Worm (Caenorhabditis elegans) whole organism, L1 larva: ENCODE measurements around the gene Y102A5C.2.

Experiments
- C04F5.9 ChIP-seq: sonication (generic microtip); optimal IDR thresholded peaks from 2 replicates; lab custom pipeline; 2016; ENCODE audit warnings: missing genetic modification characterization, missing compliant biosample characterization
- C16A3.4 ChIP-seq: fragments of 150-350 bp; optimal IDR thresholded peaks from 2 replicates; lab custom pipeline; 2014; ENCODE audit warnings: missing biosample characterization, missing genetic modification characterization
- C34B4.2 ChIP-seq: sonication (generic microtip); optimal IDR thresholded peaks from 2 replicates; lab custom pipeline; 2017; ENCODE audit warnings: mild to moderate bottlenecking, missing genetic modification characterization, missing compliant biosample characterization
- Y116A8C.19 ChIP-seq: sonication (generic microtip); optimal IDR thresholded peaks from 2 replicates; lab custom pipeline; 2016; ENCODE audit warnings: missing compliant biosample characterization, missing genetic modification characterization, borderline replicate concordance
- aha-1 ChIP-seq: fragments of 150-350 bp; optimal IDR thresholded peaks from 2 replicates; lab custom pipeline; 2014; ENCODE audit warnings: missing biosample characterization, missing genetic modification characterization
- alr-1 ChIP-seq: fragments of 200-800 bp; sonication (Bioruptor generic); optimal IDR thresholded peaks from 2 replicates; lab custom pipeline; 2018; ENCODE audit warnings: borderline replicate concordance, mild to moderate bottlenecking, missing genetic modification characterization, missing compliant biosample characterization
- aly-2 ChIP-seq: fragments of 150-350 bp; optimal IDR thresholded peaks from 2 replicates; lab custom pipeline; 2014; ENCODE audit warnings: missing biosample characterization, missing genetic modification characterization
- ceh-63 ChIP-seq: fragments of 200-800 bp; sonication (Bioruptor generic); optimal IDR thresholded peaks from 2 replicates; lab custom pipeline; 2018; ENCODE audit warnings: mild to moderate bottlenecking, missing genetic modification characterization, missing compliant biosample characterization
- dpl-1 ChIP-seq, 3 experiments: fragments of 150-350 bp in 2 of 3; sonication (generic microtip) in 1 of 3; optimal IDR thresholded peaks; 2 replicates each; lab custom pipeline; 2014 to 2017; ENCODE audit warnings: missing biosample characterization in 3 of 3, missing genetic modification characterization in 3 of 3, missing genetic modification reagents in 3 of 3
- dsc-1 ChIP-seq: sonication (generic microtip); optimal IDR thresholded peaks from 2 replicates; lab custom pipeline; 2016; ENCODE audit warnings: mild to moderate bottlenecking, missing genetic modification characterization, missing compliant biosample characterization
- efl-1 ChIP-seq, 4 experiments: fragments of 150-350 bp; optimal IDR thresholded peaks in 3 of 4; peaks in 1 of 4; 1 replicate in 1 of 4; 2 replicates in 3 of 4; lab custom pipeline; 2014; ENCODE audit warnings: missing biosample characterization in 2 of 4, missing genetic modification characterization in 2 of 4, missing genetic modification reagents in 2 of 4
- egl-13 ChIP-seq: sonication (generic microtip); optimal IDR thresholded peaks from 2 replicates; lab custom pipeline; 2016; ENCODE audit warnings: missing genotype, missing genetic modification reagents, missing genetic modification characterization, missing compliant biosample characterization
- fkh-4 ChIP-seq: sonication (generic microtip); optimal IDR thresholded peaks from 2 replicates; lab custom pipeline; 2016; ENCODE audit warnings: missing compliant biosample characterization, missing genetic modification characterization, borderline replicate concordance
- grh-1 ChIP-seq: fragments of 200-800 bp; sonication (Bioruptor generic); IDR thresholded peaks from 2 replicates; pipeline ENCODE4 v1.3.6; 2022; ENCODE audit warnings: missing genetic modification reagents, missing genetic modification characterization, missing compliant biosample characterization
- hlh-4 ChIP-seq: sonication (generic microtip); optimal IDR thresholded peaks from 2 replicates; lab custom pipeline; 2016; ENCODE audit warnings: mild to moderate bottlenecking, missing genetic modification characterization, missing compliant biosample characterization
- irx-1 ChIP-seq: sonication (generic microtip); optimal IDR thresholded peaks from 2 replicates; lab custom pipeline; 2016; ENCODE audit warnings: missing genetic modification characterization, missing compliant biosample characterization
- jun-1 ChIP-seq: fragments of 150-350 bp; optimal IDR thresholded peaks from 2 replicates; lab custom pipeline; 2014; ENCODE audit warnings: missing biosample characterization, missing genetic modification reagents, missing genetic modification characterization
- mab-9 ChIP-seq: fragments of 200-800 bp; sonication (Bioruptor generic); IDR thresholded peaks from 2 replicates; pipeline ENCODE4 v1.3.6; 2022; ENCODE audit warnings: missing genetic modification reagents, missing genetic modification characterization, missing compliant biosample characterization
- mdl-1 ChIP-seq, 2 experiments: fragments of 150-350 bp; optimal IDR thresholded peaks; 2 replicates each; lab custom pipeline; 2014 to 2017; ENCODE audit warnings: missing biosample characterization in 2 of 2, missing genetic modification characterization in 2 of 2, inconsistent platforms in 1 of 2
- mef-2 ChIP-seq: fragments of 150-350 bp; optimal IDR thresholded peaks from 2 replicates; lab custom pipeline; 2014; ENCODE audit warnings: missing biosample characterization, missing genetic modification characterization
- nhr-11 ChIP-seq: fragments of 150-350 bp; optimal IDR thresholded peaks from 2 replicates; lab custom pipeline; 2014; ENCODE audit warnings: missing biosample characterization, missing genetic modification characterization
- nhr-12 ChIP-seq: sonication (generic microtip); optimal IDR thresholded peaks from 2 replicates; lab custom pipeline; 2017; ENCODE audit warnings: missing biosample characterization, missing genetic modification characterization
- nhr-237 ChIP-seq: fragments of 150-350 bp; optimal IDR thresholded peaks from 2 replicates; lab custom pipeline; 2014; ENCODE audit warnings: missing biosample characterization, missing genetic modification characterization
- nhr-28 ChIP-seq: fragments of 150-350 bp; optimal IDR thresholded peaks from 2 replicates; lab custom pipeline; 2014; ENCODE audit warnings: missing biosample characterization, missing genetic modification characterization
- nhr-47 ChIP-seq: sonication (generic microtip); optimal IDR thresholded peaks from 2 replicates; lab custom pipeline; 2016; ENCODE audit warnings: mild to moderate bottlenecking, missing genetic modification characterization, moderate library complexity, missing compliant biosample characterization
- nhr-76 ChIP-seq: sonication (generic microtip); optimal IDR thresholded peaks from 2 replicates; lab custom pipeline; 2017; ENCODE audit warnings: missing biosample characterization, missing genetic modification characterization
- nhr-77 ChIP-seq: fragments of 150-350 bp; optimal IDR thresholded peaks from 2 replicates; lab custom pipeline; 2014; ENCODE audit warnings: missing biosample characterization, missing genetic modification characterization
- nhr-85 ChIP-seq: sonication (generic microtip); peaks from one replicate; lab custom pipeline; 2016; ENCODE audit warnings: missing genetic modification characterization, inconsistent platforms, missing compliant biosample characterization
- nhr-90 ChIP-seq: sonication (generic microtip); optimal IDR thresholded peaks from 2 replicates; lab custom pipeline; 2016; ENCODE audit warnings: mild to moderate bottlenecking, missing genetic modification characterization, missing compliant biosample characterization; ENCODE audit not compliant: poor library complexity
- pag-3 ChIP-seq: sonication (generic microtip); optimal IDR thresholded peaks from 2 replicates; lab custom pipeline; 2017; ENCODE audit warnings: missing genetic modification characterization, mild to moderate bottlenecking, missing compliant biosample characterization, antibody characterized with exemption, borderline replicate concordance; ENCODE audit not compliant: insufficient read depth
- pqm-1 ChIP-seq: sonication (generic microtip); optimal IDR thresholded peaks from 3 replicates; lab custom pipeline; 2017; ENCODE audit warnings: missing biosample characterization, missing genetic modification characterization
- rnt-1 ChIP-seq: sonication (generic microtip); optimal IDR thresholded peaks from 2 replicates; lab custom pipeline; 2016; ENCODE audit warnings: mild to moderate bottlenecking, missing genetic modification characterization, moderate library complexity, missing compliant biosample characterization
- sox-4 ChIP-seq: sonication (generic microtip); optimal IDR thresholded peaks from 2 replicates; lab custom pipeline; 2016; ENCODE audit warnings: missing genetic modification characterization, missing compliant biosample characterization
- sup-37 ChIP-seq: fragments of 200-800 bp; sonication (Bioruptor generic); optimal IDR thresholded peaks from 2 replicates; lab custom pipeline; 2018; ENCODE audit warnings: mild to moderate bottlenecking, missing genetic modification characterization, missing compliant biosample characterization
- tbx-2 ChIP-seq: sonication (generic microtip); optimal IDR thresholded peaks from 2 replicates; lab custom pipeline; 2016; ENCODE audit warnings: missing genetic modification characterization, missing compliant biosample characterization
- unc-130 ChIP-seq: fragments of 150-350 bp; optimal IDR thresholded peaks from 2 replicates; lab custom pipeline; 2017; ENCODE audit warnings: missing biosample characterization, missing genetic modification characterization, inconsistent platforms
- unc-62 ChIP-seq: fragments of 150-350 bp; optimal IDR thresholded peaks from 2 replicates; lab custom pipeline; 2014; ENCODE audit warnings: missing biosample characterization, missing genetic modification reagents, missing genetic modification characterization
- unc-86 ChIP-seq: sonication (generic microtip); optimal IDR thresholded peaks from 2 replicates; lab custom pipeline; 2016; ENCODE audit warnings: missing genetic modification characterization, missing compliant biosample characterization
- unc-98 ChIP-seq: fragments of 200-800 bp; sonication (Bioruptor generic); IDR thresholded peaks from 2 replicates; pipeline ENCODE4 v1.3.6; 2022; ENCODE audit warnings: missing genetic modification characterization, missing compliant biosample characterization
- xbp-1 ChIP-seq: sonication (generic microtip); optimal IDR thresholded peaks from 2 replicates; lab custom pipeline; 2016; ENCODE audit warnings: missing genetic modification characterization, missing compliant biosample characterization
- ztf-11 ChIP-seq, 2 experiments: sonication (generic microtip); optimal IDR thresholded peaks; 2 replicates each; lab custom pipeline; 2016 to 2017; ENCODE audit warnings: missing genetic modification characterization in 2 of 2, missing biosample characterization in 1 of 2, missing compliant biosample characterization in 1 of 2

Y102A5C.2 gene

DNA sequence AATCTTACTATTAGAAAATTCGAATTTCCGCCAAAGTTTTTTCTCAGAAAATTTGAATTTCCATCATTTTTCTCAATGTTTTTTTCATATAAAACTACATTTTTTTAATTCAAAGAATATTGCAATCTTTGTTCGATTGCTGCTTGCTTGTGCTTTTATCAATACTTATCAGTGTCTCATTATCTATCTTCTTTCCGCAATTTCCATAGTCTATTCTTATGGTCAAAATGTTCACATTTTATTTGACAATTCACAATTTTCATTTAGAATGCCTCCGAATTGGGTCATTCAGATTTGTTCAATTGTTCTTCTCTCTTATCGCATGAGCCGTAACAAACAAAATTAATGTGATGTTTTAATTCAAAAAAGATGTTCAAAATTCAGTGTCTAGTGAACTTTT is 7.2 kb upstream of the Y102A5C.2 start:
- TF ChIP-seq nhr-237 (no peak), nhr-11 (no peak), sox-4 (tag; lab: Kevin White, UChicago) (no peak), sup-37 (GFP tag; lab: Kevin White, UChicago) (no peak), nhr-85 (tag; lab: Kevin White, UChicago) (no peak), aly-2 (tag; lab: Kevin White, UChicago) (no peak), ztf-11 (tag; optimal IDR thresholded peaks at IDR 0.05; lab: Kevin White, UChicago) (no peak)
- TF ChIP-seq, all 84 proteins: peak for 0

DNA sequence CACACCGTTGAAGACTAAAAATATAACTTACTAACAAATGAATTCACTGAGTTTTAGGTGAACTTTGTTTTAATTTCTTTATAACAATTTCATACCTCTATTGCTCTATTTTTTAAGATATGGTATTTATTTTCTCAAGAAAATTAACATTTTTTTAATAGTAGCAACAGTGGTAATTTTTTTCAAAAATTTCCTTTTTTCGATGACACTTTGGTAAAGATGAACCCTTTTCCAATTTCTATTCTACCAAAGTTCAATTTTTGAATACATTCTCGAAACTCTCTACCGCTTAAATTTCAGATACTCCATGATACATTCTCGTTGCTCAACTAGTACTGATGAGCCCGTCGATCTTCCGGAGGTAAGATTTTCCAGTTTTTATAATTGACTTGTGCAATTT is 6.6 kb upstream of the Y102A5C.2 start, which contains the start of gene nhr-116:
Gene nhr-116, plus strand, starts transcription at position 301 of the 400 bp plus-strand sequence.
- TF ChIP-seq rnt-1 (tag; lab: Kevin White, UChicago) (no peak), grh-1 (GFP tag; lab: Robert Waterston, UW) (no peak), mdl-1 (tag; optimal IDR thresholded peaks at IDR 0.05; lab: Kevin White, UChicago) (no peak), pag-3 (no peak), hlh-4 (no peak), fkh-4 (no peak), C34B4.2 (tag; lab: Kevin White, UChicago) (no peak), nhr-76 (tag; lab: Kevin White, UChicago) (no peak), tbx-2 (tag; lab: Kevin White, UChicago) (no peak), nhr-90 (tag; lab: Kevin White, UChicago) (no peak), ztf-11 (tag; optimal IDR thresholded peaks at IDR 0.05; lab: Kevin White, UChicago) (no peak), nhr-47 (tag; lab: Kevin White, UChicago) (no peak), pqm-1 (tag; lab: Kevin White, UChicago) (no peak), jun-1 (no peak), unc-86 (tag; lab: Kevin White, UChicago) (no peak), Y116A8C.19 (tag; lab: Kevin White, UChicago) (no peak), unc-62 (GFP tag; lab: Kevin White, UChicago) (no peak)

DNA sequence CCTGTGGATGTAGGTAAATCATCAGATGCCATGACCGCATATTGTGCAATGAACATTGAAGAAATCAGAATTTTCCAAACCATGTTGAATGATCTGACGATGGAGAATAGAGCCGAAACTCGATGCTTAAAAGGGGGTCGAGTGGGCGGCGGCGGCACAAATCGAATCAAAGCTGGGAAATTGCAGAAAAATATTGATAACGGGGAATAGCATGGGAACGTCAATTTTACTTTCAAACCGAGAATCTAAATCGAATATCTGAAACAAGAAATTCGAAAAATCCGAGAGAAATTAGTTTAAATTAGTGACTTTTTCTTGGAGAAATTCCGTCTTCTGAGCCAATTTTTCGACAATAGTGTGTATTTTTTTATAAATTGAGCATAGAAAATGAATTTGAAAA is 2.5 kb upstream of the Y102A5C.2 start, which contains the start of gene F09C6.10:
Gene F09C6.10, minus strand, starts transcription at position 101 of the 400 bp plus-strand sequence.
- TF ChIP-seq C16A3.4 (no peak), nhr-77 (tag; lab: Kevin White, UChicago) (no peak), xbp-1 (no peak), irx-1 (tag; lab: Kevin White, UChicago) (no peak)

DNA sequence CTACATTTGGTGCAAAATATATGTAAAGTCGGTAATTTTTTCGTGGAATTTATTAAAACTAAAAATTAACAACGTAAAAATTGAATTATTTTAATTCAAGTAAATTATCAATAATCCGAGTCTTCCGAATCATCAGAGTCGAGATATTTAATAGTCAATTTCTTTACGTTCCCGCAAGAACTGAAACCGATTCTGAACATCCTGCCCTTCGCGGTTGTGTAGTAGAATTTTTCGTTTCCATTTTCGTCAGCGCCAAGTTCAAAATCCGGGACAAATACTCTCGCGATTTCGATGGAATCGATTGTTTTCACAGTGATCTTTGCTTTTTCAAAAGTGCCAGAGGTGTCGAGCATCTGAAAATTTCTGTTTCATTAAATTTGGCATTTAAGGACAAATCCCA is 1.1 kb downstream of the Y102A5C.2 start:
- TF ChIP-seq tbx-2 (tag; lab: Kevin White, UChicago) (no peak), unc-62 (GFP tag; lab: Kevin White, UChicago) (no peak), dpl-1 (GFP tag; optimal IDR thresholded peaks at IDR 0.05; lab: Kevin White, UChicago) (no peak), efl-1 (optimal IDR thresholded peaks at IDR 0.05; lab: Kevin White, UChicago) (no peak), efl-1 (GFP tag; optimal IDR thresholded peaks at IDR 0.05 in 1 of 2; lab: Kevin White, UChicago) (peak in 1 of 2 experiments; percentile 44)

DNA sequence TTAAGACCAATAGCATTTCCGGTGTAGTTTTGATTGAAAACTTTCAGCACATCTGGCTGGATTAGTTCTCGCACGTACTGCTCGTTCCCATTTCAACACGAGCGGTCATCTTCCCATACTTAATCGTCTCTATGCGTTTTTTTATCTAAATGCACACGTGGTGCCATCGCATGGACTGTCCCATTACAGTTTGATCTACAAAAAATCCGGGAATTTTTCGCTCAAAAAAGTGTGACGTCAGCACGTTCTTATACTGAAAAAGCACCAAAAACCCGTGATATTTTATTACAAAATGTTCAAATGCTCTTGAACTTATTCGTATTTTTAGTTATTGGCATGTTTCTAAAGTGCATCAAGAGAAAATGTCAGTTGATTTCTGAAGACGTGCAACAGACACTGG is 3.4 kb downstream of the Y102A5C.2 start, which contains the start of gene Y102A5C.4:
Gene Y102A5C.4, plus strand, starts transcription at position 301 of the 400 bp plus-strand sequence.
- TF ChIP-seq unc-86 (tag; lab: Kevin White, UChicago) (no peak), pqm-1 (tag; lab: Kevin White, UChicago) (no peak), unc-62 (GFP tag; lab: Kevin White, UChicago) (no peak), mef-2 (tag; lab: Kevin White, UChicago) (no peak), unc-130 (tag; lab: Kevin White, UChicago) (no peak), mdl-1 (tag; optimal IDR thresholded peaks at IDR 0.05; lab: Kevin White, UChicago) (no peak), C04F5.9 (tag; lab: Kevin White, UChicago) (no peak), mab-9 (GFP tag; lab: Robert Waterston, UW) (no peak), jun-1 (no peak), nhr-12 (tag; lab: Kevin White, UChicago) (no peak), ceh-63 (GFP tag; lab: Kevin White, UChicago) (no peak), aly-2 (tag; lab: Kevin White, UChicago) (no peak), dsc-1 (tag; lab: Kevin White, UChicago) (no peak), alr-1 (no peak), nhr-77 (tag; lab: Kevin White, UChicago) (no peak), unc-98 (GFP tag; lab: Robert Waterston, UW) (no peak), aha-1 (tag; lab: Kevin White, UChicago) (no peak), nhr-28 (tag; lab: Kevin White, UChicago) (no peak), egl-13 (tag; lab: Kevin White, UChicago) (no peak)
